Fruit fly (Drosophila melanogaster): ENCODE data around the gene CG18754.

Gene CG18754

DNA sequence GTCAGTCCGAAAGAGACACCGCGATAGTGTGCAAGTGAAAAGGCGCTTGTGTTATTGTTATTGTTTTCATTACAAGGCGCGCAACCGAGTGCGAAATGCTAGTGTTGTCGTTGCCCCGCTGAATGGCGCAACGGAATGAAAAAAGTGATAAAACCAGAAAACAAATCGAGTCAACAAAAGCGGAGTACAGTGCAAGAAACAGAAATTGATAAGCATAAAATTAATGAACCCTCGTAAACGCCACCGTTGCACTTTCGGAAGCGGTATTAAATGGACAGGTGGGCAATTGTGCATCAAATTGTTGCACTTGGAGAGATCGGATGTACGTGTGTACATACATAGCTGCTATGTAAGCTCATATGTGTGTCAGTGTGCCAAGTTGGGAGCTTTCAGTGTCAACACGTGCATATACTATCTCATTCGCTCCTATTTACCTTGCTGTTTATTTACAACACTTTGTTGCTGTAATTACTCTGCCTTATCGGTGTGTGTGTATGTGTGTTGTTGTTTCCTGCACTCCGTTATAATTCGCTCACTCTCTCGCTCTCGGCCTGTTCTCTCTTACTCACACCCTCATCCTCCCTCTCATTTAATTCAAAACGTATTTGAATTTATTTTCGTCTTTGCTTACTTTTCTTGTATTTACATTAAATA, 39.7 kb downstream of the CG18754 start (continued):
- TF ChIP-seq so (GFP tag; IDR thresholded peaks at IDR 0.05): peak; percentile 37; the same call in 1 of the 3 replicates
- TF ChIP-seq CG5180 (GFP tag; optimal IDR thresholded peaks at IDR 0.05): peak; percentile 78
- TF ChIP-seq dysf (GFP tag; IDR thresholded peaks at IDR 0.05): peak; percentile 42; the same call in 1 of the 3 replicates
- peak; percentile 14 for TF ChIP-seq CG12219 (GFP tag; optimal IDR thresholded peaks at IDR 0.05)
- peak; percentile 70 for TF ChIP-seq kni (GFP tag; optimal IDR thresholded peaks at IDR 0.05)
- no peak for TF ChIP-seq Sin3A (optimal IDR thresholded peaks at IDR 0.05)
- peak; percentile 64 for TF ChIP-seq Sox100B (GFP tag; optimal IDR thresholded peaks at IDR 0.05)
- TF ChIP-seq CG11696 (GFP tag; IDR thresholded peaks at IDR 0.05): peak; percentile 56
- TF ChIP-seq MTF-1 (GFP tag; optimal IDR thresholded peaks at IDR 0.05; ENCODE audit: borderline replicate concordance): peak; percentile 95
- TF ChIP-seq Elba2 (GFP tag; optimal IDR thresholded peaks at IDR 0.05): no peak
- no peak for TF ChIP-seq vfl (GFP tag; optimal IDR thresholded peaks at IDR 0.05)
- peak; percentile 79 for TF ChIP-seq CG12104 (GFP tag; optimal IDR thresholded peaks at IDR 0.05)
- peak; percentile 22 for TF ChIP-seq CG7839 (tag; optimal IDR thresholded peaks at IDR 0.05)
- peak; percentile 49; the same call in 1 of the 2 replicates for TF ChIP-seq Bgb (GFP tag; IDR thresholded peaks at IDR 0.05; ENCODE audit: partially characterized antibody)
- peak; percentile 82 for TF ChIP-seq CG31365 (tag; optimal IDR thresholded peaks at IDR 0.05)
- peak; percentile 69; the same call in 2 of the 3 replicates for TF ChIP-seq CG14050 (GFP tag; IDR thresholded peaks at IDR 0.05)
- peak; percentile 84 for TF ChIP-seq CG17359 (tag; optimal IDR thresholded peaks at IDR 0.05)
- no peak for TF ChIP-seq disco-r (GFP tag; optimal IDR thresholded peaks at IDR 0.05)
- TF ChIP-seq CG12299 (tag; optimal IDR thresholded peaks at IDR 0.05): peak; percentile 51
- peak; percentile 11 for TF ChIP-seq CG15514 (GFP tag; optimal IDR thresholded peaks at IDR 0.05)
- no peak for TF ChIP-seq sna (GFP tag; IDR thresholded peaks at IDR 0.05; ENCODE audit: partially characterized antibody)
- TF ChIP-seq Trl (optimal IDR thresholded peaks at IDR 0.05): peak; percentile 68 to 89
- TF ChIP-seq Trl (GFP tag; optimal IDR thresholded peaks at IDR 0.05): peak; percentile 83
- TF ChIP-seq ranshi (GFP tag; IDR thresholded peaks at IDR 0.05): peak; percentile 61; the same call in 1 of the 2 replicates
- peak; percentile 54 for TF ChIP-seq CG11398 (GFP tag; optimal IDR thresholded peaks at IDR 0.05)
- peak; percentile 24 for TF ChIP-seq Sox102F (GFP tag; optimal IDR thresholded peaks at IDR 0.05)
- no peak for TF ChIP-seq prd (optimal IDR thresholded peaks at IDR 0.05)
- TF ChIP-seq prd (GFP tag; IDR thresholded peaks at IDR 0.05): peak; percentile 41; the same call in 1 of the 3 replicates
- TF ChIP-seq Gsc (GFP tag; IDR thresholded peaks at IDR 0.05): no peak
- peak; percentile 78 for TF ChIP-seq vvl (GFP tag; IDR thresholded peaks at IDR 0.05)
- no peak; the same call in 1 of the 2 replicates for TF ChIP-seq Rx (GFP tag; IDR thresholded peaks at IDR 0.05)
- peak; percentile 52 for TF ChIP-seq Vsx1 (GFP tag; optimal IDR thresholded peaks at IDR 0.05)
- no peak for TF ChIP-seq nerfin-2 (GFP tag; IDR thresholded peaks at IDR 0.05; ENCODE audit: partially characterized antibody)
- no peak for TF ChIP-seq CG7271 (tag; optimal IDR thresholded peaks at IDR 0.05)
- TF ChIP-seq fd3F (GFP tag; optimal IDR thresholded peaks at IDR 0.05): no peak
- TF ChIP-seq ken (GFP tag; IDR thresholded peaks at IDR 0.05): 0 out of 3 replicates have a peak, but pooled peaks have one; percentile 12
- TF ChIP-seq chinmo (GFP tag; IDR thresholded peaks at IDR 0.05; ENCODE audit: partially characterized antibody): peak; percentile 76; the same call in 1 of the 4 replicates
- TF ChIP-seq fd96Cb (tag; optimal IDR thresholded peaks at IDR 0.05): peak; percentile 3
- TF ChIP-seq Atf-2 (GFP tag; optimal IDR thresholded peaks at IDR 0.05): no peak
- TF ChIP-seq jumu (GFP tag; optimal IDR thresholded peaks at IDR 0.05): peak; percentile 7
- peak; percentile 39; the same call in 1 of the 2 replicates for TF ChIP-seq dimm (GFP tag; IDR thresholded peaks at IDR 0.05)
- TF ChIP-seq nau (GFP tag; optimal IDR thresholded peaks at IDR 0.05): peak; percentile 70
- TF ChIP-seq Blimp-1 (GFP tag; optimal IDR thresholded peaks at IDR 0.05): peak; percentile 75
- TF ChIP-seq Antp (GFP tag; optimal IDR thresholded peaks at IDR 0.05): no peak
- peak; percentile 12 for TF ChIP-seq odd (GFP tag; optimal IDR thresholded peaks at IDR 0.05)
- peak; percentile 21 for TF ChIP-seq CG10462 (GFP tag; optimal IDR thresholded peaks at IDR 0.05)
- peak; percentile 90 for TF ChIP-seq Xrp1 (GFP tag; IDR thresholded peaks at IDR 0.05)
- no peak for TF ChIP-seq CG17829 (tag; optimal IDR thresholded peaks at IDR 0.05)
- TF ChIP-seq grau (tag; optimal IDR thresholded peaks at IDR 0.05): no peak
